Worm (Caenorhabditis elegans) whole organism, mixed stage, embryonic: ENCODE measurements around the gene tag-131.
A peak's percentile ranks its signal among the peaks of the same experiment; 100 is the strongest.

Experiments
- elt-3 ChIP-seq: fragments of 150-350 bp; optimal IDR thresholded peaks from 2 replicates; lab custom pipeline; 2014; ENCODE audit warnings: missing biosample characterization, missing genetic modification characterization
- lin-13 ChIP-seq: fragments of 150-350 bp; optimal IDR thresholded peaks from 2 replicates; lab custom pipeline; 2014; ENCODE audit warnings: missing biosample characterization, missing genetic modification characterization
- lsy-2 ChIP-seq: fragments of 150-350 bp; optimal IDR thresholded peaks from 2 replicates; lab custom pipeline; 2014; ENCODE audit warnings: missing biosample characterization, missing genetic modification characterization
- nhr-237 ChIP-seq: fragments of 150-350 bp; optimal IDR thresholded peaks from 2 replicates; lab custom pipeline; 2014; ENCODE audit warnings: missing biosample characterization, missing genetic modification characterization
- nhr-28 ChIP-seq: fragments of 150-350 bp; optimal IDR thresholded peaks from 2 replicates; lab custom pipeline; 2014; ENCODE audit warnings: missing biosample characterization, missing genetic modification characterization
- nhr-76 ChIP-seq: sonication (generic microtip); optimal IDR thresholded peaks from 2 replicates; lab custom pipeline; 2017; ENCODE audit warnings: missing biosample characterization, missing genetic modification characterization
- sptf-1 ChIP-seq: sonication (generic microtip); optimal IDR thresholded peaks from 2 replicates; lab custom pipeline; 2017; ENCODE audit warnings: mild to moderate bottlenecking, missing genetic modification characterization, moderate library complexity, missing compliant biosample characterization
- ztf-11 ChIP-seq: fragments of 150-350 bp; optimal IDR thresholded peaks from 2 replicates; lab custom pipeline; 2014; ENCODE audit warnings: missing biosample characterization, missing genetic modification characterization

ce11 chrIII:4291216-4291691 lies 26.2 kb upstream of the tag-131 start, which contains the start of gene mcm-5:
- TF ChIP-seq ztf-11 = no peak
- no peak for TF ChIP-seq nhr-237 (tag; lab: Kevin White, UChicago)
- no peak for TF ChIP-seq nhr-28
- no peak for TF ChIP-seq sptf-1 (tag; lab: Kevin White, UChicago)
- TF ChIP-seq elt-3 = no peak
- TF ChIP-seq nhr-76 (tag; lab: Kevin White, UChicago) = no peak
- no peak for TF ChIP-seq lin-13 (tag; lab: Kevin White, UChicago)
- peak; percentile 30 for TF ChIP-seq lsy-2
